Fruit fly (Drosophila melanogaster) whole organism, embryonic: ENCODE data around the gene CG9114.

Source experiments
- Ada2b ChIP-seq: fragments of 200-800 bp; sonication (Bioruptor generic); IDR thresholded peaks from 2 replicates; pipeline ENCODE4 v1.3.6; 2022; ENCODE audit warnings: missing biosample characterization, missing genetic modification characterization
- B-H1 ChIP-seq: fragments of 200-800 bp; sonication (Bioruptor generic); IDR thresholded peaks from 3 replicates; pipeline ENCODE4 v1.3.6; 2022; ENCODE audit warnings: missing biosample characterization, missing genetic modification characterization
- CG10147 ChIP-seq: fragments of 200-800 bp; sonication (Bioruptor generic); optimal IDR thresholded peaks from 2 replicates; lab custom pipeline; 2019; ENCODE audit warnings: missing biosample characterization, mild to moderate bottlenecking, missing genetic modification characterization, moderate library complexity
- CG10366 ChIP-seq: fragments of 200-800 bp; sonication (Bioruptor generic); IDR thresholded peaks from 2 replicates; pipeline ENCODE4 v1.3.6; 2022; ENCODE audit warnings: missing biosample characterization, missing genetic modification characterization
- CG11085 ChIP-seq: fragments of 200-800 bp; sonication (Bioruptor generic); IDR thresholded peaks from 2 replicates; pipeline ENCODE4 v1.3.6; 2022; ENCODE audit warnings: missing biosample characterization, missing genetic modification characterization
- CG13624 ChIP-seq: fragments of 200-800 bp; sonication (Bioruptor generic); optimal IDR thresholded peaks from 2 replicates; lab custom pipeline; 2016; ENCODE audit warnings: missing biosample characterization, missing genetic modification characterization
- CG14014 ChIP-seq: fragments of 200-800 bp; sonication (Bioruptor generic); IDR thresholded peaks from 2 replicates; pipeline ENCODE4 v1.3.6; 2022; ENCODE audit warnings: missing biosample characterization, missing genetic modification characterization
- CG15479 ChIP-seq: fragments of 200-800 bp; sonication (Bioruptor generic); optimal IDR thresholded peaks from 3 replicates; lab custom pipeline; 2019; ENCODE audit warnings: missing biosample characterization, mild to moderate bottlenecking, missing genetic modification characterization, moderate library complexity
- CG1647 ChIP-seq: fragments of 200-800 bp; sonication (Bioruptor generic); optimal IDR thresholded peaks from 3 replicates; lab custom pipeline; 2016; ENCODE audit warnings: missing biosample characterization, missing genetic modification characterization
- CG16813 ChIP-seq: fragments of 200-800 bp; sonication (Bioruptor generic); IDR thresholded peaks from 3 replicates; pipeline ENCODE4 v1.3.6; 2022; ENCODE audit warnings: missing biosample characterization, missing genetic modification characterization; ENCODE audit not compliant: partially characterized antibody
- CG17361 ChIP-seq: fragments of 200-800 bp; sonication (Bioruptor generic); IDR thresholded peaks from 3 replicates; pipeline ENCODE4 v1.3.6; 2022; ENCODE audit warnings: missing biosample characterization, missing genetic modification characterization
- CG17385 ChIP-seq: fragments of 200-800 bp; sonication (Bioruptor generic); optimal IDR thresholded peaks from 3 replicates; lab custom pipeline; 2018; ENCODE audit warnings: missing biosample characterization, mild to moderate bottlenecking, missing genetic modification characterization
- CG18011 ChIP-seq: fragments of 200-800 bp; sonication (Bioruptor generic); optimal IDR thresholded peaks from 2 replicates; lab custom pipeline; 2017; ENCODE audit warnings: missing biosample characterization, missing genetic modification characterization, mild to moderate bottlenecking, moderate library complexity, missing genotype
- CG18599 ChIP-seq: fragments of 200-800 bp; sonication (Bioruptor generic); optimal IDR thresholded peaks from 3 replicates; lab custom pipeline; 2017; ENCODE audit warnings: missing biosample characterization, missing genetic modification characterization, mild to moderate bottlenecking, moderate library complexity, missing genetic modification reagents
- CG2202 ChIP-seq: fragments of 200-800 bp; sonication (Bioruptor generic); optimal IDR thresholded peaks from 2 replicates; lab custom pipeline; 2018; ENCODE audit warnings: missing biosample characterization, mild to moderate bottlenecking, missing genetic modification characterization
- CG3281 ChIP-seq: fragments of 200-800 bp; sonication (Bioruptor generic); optimal IDR thresholded peaks from 3 replicates; lab custom pipeline; 2017; ENCODE audit warnings: missing biosample characterization, mild to moderate bottlenecking, missing genetic modification characterization
- CG34376 ChIP-seq: fragments of 200-800 bp; sonication (Bioruptor generic); optimal IDR thresholded peaks from 2 replicates; lab custom pipeline; 2018; ENCODE audit warnings: missing biosample characterization, mild to moderate bottlenecking, missing genetic modification characterization
- CG6654 ChIP-seq: fragments of 200-800 bp; sonication (Bioruptor generic); optimal IDR thresholded peaks from 2 replicates; lab custom pipeline; 2017; ENCODE audit warnings: missing biosample characterization, mild to moderate bottlenecking, missing genetic modification characterization
- CG7556 ChIP-seq: fragments of 200-800 bp; sonication (Bioruptor generic); optimal IDR thresholded peaks from 2 replicates; lab custom pipeline; 2017; ENCODE audit warnings: missing biosample characterization, mild to moderate bottlenecking, missing genetic modification characterization
- CG7839 ChIP-seq: fragments of 200-800 bp; sonication (Bioruptor generic); optimal IDR thresholded peaks from 3 replicates; lab custom pipeline; 2018; ENCODE audit warnings: missing biosample characterization, mild to moderate bottlenecking, missing genetic modification characterization, moderate library complexity
- CG9727 ChIP-seq: fragments of 200-800 bp; sonication (Bioruptor generic); optimal IDR thresholded peaks from 3 replicates; lab custom pipeline; 2017; ENCODE audit warnings: missing biosample characterization, mild to moderate bottlenecking, missing genetic modification characterization
- Dbx ChIP-seq: fragments of 200-800 bp; sonication (Bioruptor generic); IDR thresholded peaks from 3 replicates; pipeline ENCODE4 v1.3.6; 2022; ENCODE audit warnings: missing biosample characterization, missing genetic modification characterization
- E2f2 ChIP-seq: fragments of 200-800 bp; sonication (Bioruptor generic); IDR thresholded peaks from 2 replicates; pipeline ENCODE4 v1.3.6; 2022; ENCODE audit warnings: missing biosample characterization, missing genetic modification characterization
- Fer1 ChIP-seq: fragments of 200-800 bp; sonication (Bioruptor generic); optimal IDR thresholded peaks from 2 replicates; lab custom pipeline; 2017; ENCODE audit warnings: missing biosample characterization, mild to moderate bottlenecking, missing genetic modification characterization
- Hey ChIP-seq: fragments of 200-800 bp; sonication (Bioruptor generic); optimal IDR thresholded peaks from 3 replicates; lab custom pipeline; 2018; ENCODE audit warnings: missing biosample characterization, mild to moderate bottlenecking, missing genetic modification characterization
- Hmr ChIP-seq: fragments of 200-800 bp; sonication (Bioruptor generic); optimal IDR thresholded peaks from 3 replicates; lab custom pipeline; 2017; ENCODE audit warnings: mild to moderate bottlenecking, missing biosample characterization, missing genetic modification reagents, missing genetic modification characterization
- MTF-1 ChIP-seq: fragments of 200-800 bp; sonication (Bioruptor generic); optimal IDR thresholded peaks from 2 replicates; lab custom pipeline; 2018; ENCODE audit warnings: missing biosample characterization, mild to moderate bottlenecking, missing genetic modification characterization, borderline replicate concordance
- Med ChIP-seq: fragments of 200-800 bp; sonication (Bioruptor generic); peaks from one replicate; lab custom pipeline; 2016; ENCODE audit warnings: missing biosample characterization, missing genetic modification characterization, mild to moderate bottlenecking, inconsistent platforms, moderate library complexity
- NFAT ChIP-seq: fragments of 200-800 bp; sonication (Bioruptor generic); IDR thresholded peaks from 2 replicates; pipeline ENCODE4 v1.3.6; 2022; ENCODE audit warnings: missing biosample characterization, missing genetic modification characterization
- Nf-YC ChIP-seq: fragments of 200-800 bp; optimal IDR thresholded peaks from 3 replicates; lab custom pipeline; 2019; ENCODE audit warnings: missing biosample characterization, mild to moderate bottlenecking, missing genetic modification characterization, moderate library complexity
- PHDP ChIP-seq: fragments of 200-800 bp; sonication (Bioruptor generic); optimal IDR thresholded peaks from 3 replicates; lab custom pipeline; 2018; ENCODE audit warnings: missing biosample characterization, mild to moderate bottlenecking, missing genetic modification characterization, moderate library complexity
- Rfx ChIP-seq: fragments of 200-800 bp; sonication (Bioruptor generic); IDR thresholded peaks from 2 replicates; pipeline ENCODE4 v1.3.6; 2022; ENCODE audit warnings: missing biosample characterization, missing genetic modification characterization
- Taf1 ChIP-seq: fragments of 200-800 bp; sonication (Bioruptor generic); IDR thresholded peaks from 2 replicates; pipeline ENCODE4 v1.3.6; 2022; ENCODE audit warnings: missing biosample characterization, missing genetic modification characterization
- ase ChIP-seq: fragments of 200-800 bp; sonication (Bioruptor generic); IDR thresholded peaks from 3 replicates; pipeline ENCODE4 v1.3.6; 2022; ENCODE audit warnings: missing biosample characterization, missing genetic modification characterization
- bab2 ChIP-seq: fragments of 200-800 bp; sonication (Bioruptor generic); optimal IDR thresholded peaks from 2 replicates; lab custom pipeline; 2016; ENCODE audit warnings: missing biosample characterization, missing genetic modification characterization
- caup ChIP-seq: fragments of 200-800 bp; sonication (Bioruptor generic); optimal IDR thresholded peaks from 3 replicates; lab custom pipeline; 2017; ENCODE audit warnings: missing biosample characterization, mild to moderate bottlenecking, missing genetic modification characterization, moderate library complexity; ENCODE audit not compliant: severe bottlenecking
- cg ChIP-seq: fragments of 200-800 bp; sonication (Bioruptor generic); optimal IDR thresholded peaks from 3 replicates; lab custom pipeline; 2019; ENCODE audit warnings: missing biosample characterization, mild to moderate bottlenecking, missing genetic modification characterization, moderate library complexity
- cwo ChIP-seq: fragments of 200-800 bp; sonication (Bioruptor generic); optimal IDR thresholded peaks from 3 replicates; lab custom pipeline; 2017; ENCODE audit warnings: missing biosample characterization, missing genetic modification characterization, mild to moderate bottlenecking, moderate library complexity, missing genetic modification reagents
- gsb ChIP-seq: fragments of 200-800 bp; sonication (Bioruptor generic); IDR thresholded peaks from 2 replicates; pipeline ENCODE4 v1.3.6; 2022; ENCODE audit warnings: missing biosample characterization, missing genetic modification characterization
- kay ChIP-seq: fragments of 200-800 bp; sonication (Bioruptor generic); optimal IDR thresholded peaks from 2 replicates; lab custom pipeline; 2016; ENCODE audit warnings: missing biosample characterization, missing genetic modification characterization
- ken ChIP-seq: fragments of 200-800 bp; sonication (Bioruptor generic); IDR thresholded peaks from 3 replicates; pipeline ENCODE4 v1.3.6; 2022; ENCODE audit warnings: missing biosample characterization, missing genetic modification characterization
- knrl ChIP-seq: fragments of 200-800 bp; sonication (Bioruptor generic); IDR thresholded peaks from 3 replicates; pipeline ENCODE4 v1.3.6; 2022; ENCODE audit warnings: missing biosample characterization, missing genetic modification characterization; ENCODE audit not compliant: partially characterized antibody
- lilli ChIP-seq: fragments of 200-800 bp; sonication (Bioruptor generic); optimal IDR thresholded peaks from 3 replicates; lab custom pipeline; 2016; ENCODE audit warnings: missing biosample characterization, missing genetic modification characterization
- mam ChIP-seq: fragments of 200-800 bp; sonication (Bioruptor generic); optimal IDR thresholded peaks from 3 replicates; lab custom pipeline; 2016; ENCODE audit warnings: missing biosample characterization, missing genetic modification characterization
- nau ChIP-seq: fragments of 200-800 bp; sonication (Bioruptor generic); optimal IDR thresholded peaks from 3 replicates; lab custom pipeline; 2017; ENCODE audit warnings: missing biosample characterization, mild to moderate bottlenecking, missing genetic modification characterization, missing genetic modification reagents
- p53 ChIP-seq: fragments of 200-800 bp; sonication (Bioruptor generic); optimal IDR thresholded peaks from 2 replicates; lab custom pipeline; 2016; ENCODE audit warnings: missing biosample characterization, missing genetic modification characterization
- pan ChIP-seq, 4 experiments: fragments of >200 bp in 3 of 4; fragments of 200-800 bp in 1 of 4; sonication (Bioruptor generic) in 1 of 4; optimal IDR thresholded peaks in 3 of 4; IDR thresholded peaks in 1 of 4; 2 replicates each; pipeline versions ENCODE4 v1.3.6 to Lab custom; 2017 to 2022; ENCODE audit warnings: missing biosample characterization in 2 of 4, missing genetic modification characterization in 2 of 4, mixed read lengths in 1 of 4
- slbo ChIP-seq: fragments of 200-800 bp; sonication (Bioruptor generic); IDR thresholded peaks from 2 replicates; pipeline ENCODE4 v1.3.6; 2022; ENCODE audit warnings: missing biosample characterization, missing genetic modification characterization
- slou ChIP-seq: fragments of 200-800 bp; sonication (Bioruptor generic); optimal IDR thresholded peaks from 3 replicates; lab custom pipeline; 2016; ENCODE audit warnings: missing biosample characterization, missing genetic modification characterization
- usp ChIP-seq: fragments of >200 bp; optimal IDR thresholded peaks from 2 replicates; lab custom pipeline; 2017; ENCODE audit warnings: missing biosample characterization, missing genetic modification characterization

CG9114 gene

DNA sequence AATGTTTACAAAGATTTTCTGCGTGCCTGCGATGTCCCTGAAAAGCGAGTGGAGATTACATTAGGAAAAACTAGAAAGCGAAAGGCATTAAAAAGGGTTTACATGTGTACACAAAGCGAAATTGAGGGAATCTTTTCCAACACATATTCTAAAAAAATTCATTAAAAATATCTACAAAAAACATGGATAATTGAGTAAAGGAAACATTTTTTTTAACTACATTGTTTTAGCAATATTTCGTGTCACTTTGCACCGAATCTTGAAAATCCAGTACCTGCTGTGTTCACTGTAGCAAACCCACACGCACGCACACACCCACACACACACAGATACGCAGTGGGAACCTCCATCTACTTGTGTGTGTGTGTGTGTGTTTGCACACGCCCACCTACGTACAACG is 28.7 kb downstream of the CG9114 start (continued):
- TF ChIP-seq caup (peak; percentile 27), CG17361 (no peak), ken (GFP tag; lab: Robert Waterston, UW) (no peak), bab2 (GFP tag; lab: Kevin White, UChicago) (peak; percentile 1), CG18011 (no peak), NFAT (GFP tag; lab: Robert Waterston, UW) (0 out of 2 replicates have a peak, but pooled peaks have one; percentile 9), MTF-1 (no peak), CG6654 (GFP tag; lab: Kevin White, UChicago) (no peak), CG17385 (GFP tag; lab: Kevin White, UChicago) (peak; percentile 16), PHDP (tag; lab: Kevin White, UChicago) (peak; percentile 26), nau (GFP tag; lab: Kevin White, UChicago) (no peak), Med (GFP tag; lab: Kevin White, UChicago) (peak; percentile 85), knrl (GFP tag; lab: Robert Waterston, UW) (no peak), slbo (GFP tag; lab: Robert Waterston, UW) (peak; percentile 72), Taf1 (GFP tag; lab: Robert Waterston, UW) (peak; percentile 40; the same call in 1 of the 2 replicates), CG15479 (GFP tag; lab: Kevin White, UChicago) (no peak), pan (optimal IDR thresholded peaks at IDR 0.05; lab: Kevin White, UChicago) (no peak), pan (GFP tag; optimal IDR thresholded peaks at IDR 0.05 in 1 of 2, IDR thresholded peaks at IDR 0.05 in 1 of 2) (peak in 1 of 2 experiments; percentile 46), Ada2b (GFP tag; lab: Robert Waterston, UW) (peak; percentile 25; the same call in 1 of the 2 replicates), CG7556 (peak; percentile 26), slou (GFP tag; lab: Kevin White, UChicago) (no peak), Dbx (GFP tag; lab: Robert Waterston, UW) (peak; percentile 66), CG18599 (GFP tag; lab: Kevin White, UChicago) (peak; percentile 79), CG14014 (GFP tag; lab: Robert Waterston, UW) (0 out of 2 replicates have a peak, but pooled peaks have one; percentile 21), CG1647 (no peak), CG10147 (GFP tag; lab: Kevin White, UChicago) (no peak), mam (GFP tag; lab: Kevin White, UChicago) (peak; percentile 37), CG10366 (GFP tag; lab: Robert Waterston, UW) (peak; percentile 22; the same call in 1 of the 2 replicates), CG11085 (no peak), Fer1 (GFP tag; lab: Kevin White, UChicago) (peak; percentile 47), CG16813 (GFP tag; lab: Robert Waterston, UW) (no peak), ase (GFP tag; lab: Robert Waterston, UW) (no peak), usp (no peak), CG13624 (peak; percentile 36), Rfx (peak; percentile 57), E2f2 (GFP tag; lab: Robert Waterston, UW) (peak; percentile 33; the same call in 1 of the 2 replicates), cg (GFP tag; lab: Kevin White, UChicago) (peak; percentile 38), lilli (GFP tag; lab: Kevin White, UChicago) (peak; percentile 41), CG3281 (GFP tag; lab: Kevin White, UChicago) (peak; percentile 22), Nf-YC (tag; lab: Kevin White, UChicago) (no peak), Hmr (GFP tag; lab: Kevin White, UChicago) (peak; percentile 57), p53 (no peak), gsb (GFP tag; lab: Robert Waterston, UW) (0 out of 2 replicates have a peak, but pooled peaks have one; percentile 10), Hey (tag; lab: Kevin White, UChicago) (no peak), kay (GFP tag; lab: Kevin White, UChicago) (no peak), CG9727 (GFP tag; lab: Kevin White, UChicago) (peak; percentile 26), CG34376 (GFP tag; lab: Kevin White, UChicago) (peak; percentile 33), cwo (GFP tag; lab: Kevin White, UChicago) (peak; percentile 29), CG2202 (no peak), B-H1 (peak; percentile 26; the same call in 2 of the 3 replicates), CG7839 (tag; lab: Kevin White, UChicago) (peak; percentile 5)
